Worm (Caenorhabditis elegans) whole organism, young adult: ENCODE data around the gene gln-1.

Experiments used
- B0035.1 ChIP-seq: sonication (generic microtip); optimal IDR thresholded peaks from 2 replicates; lab custom pipeline; 2016; ENCODE audit warnings: missing genetic modification characterization, mild to moderate bottlenecking, missing compliant biosample characterization, missing genotype, missing genetic modification reagents
- B0261.1 ChIP-seq: sonication (generic microtip); optimal IDR thresholded peaks from 2 replicates; lab custom pipeline; 2016; ENCODE audit warnings: mild to moderate bottlenecking, missing genetic modification characterization, moderate library complexity, missing compliant biosample characterization
- B0336.3 ChIP-seq: fragments of 200-800 bp; sonication (Bioruptor generic); IDR thresholded peaks from 2 replicates; pipeline ENCODE4 v1.3.6; 2022; ENCODE audit warnings: missing genetic modification characterization, missing compliant biosample characterization
- C17E4.6 ChIP-seq: fragments of 200-800 bp; sonication (Bioruptor generic); IDR thresholded peaks from 2 replicates; pipeline ENCODE4 v1.3.6; 2022; ENCODE audit warnings: missing genetic modification reagents, missing genetic modification characterization, missing compliant biosample characterization
- D2030.7 ChIP-seq: fragments of 200-800 bp; sonication (Bioruptor generic); IDR thresholded peaks from 2 replicates; pipeline ENCODE4 v1.3.6; 2022; ENCODE audit warnings: missing genetic modification reagents, missing genetic modification characterization, missing compliant biosample characterization
- F33H1.4 ChIP-seq: fragments of 200-800 bp; sonication (Bioruptor generic); IDR thresholded peaks from 2 replicates; pipeline ENCODE4 v1.3.6; 2022; ENCODE audit warnings: missing genetic modification reagents, missing genetic modification characterization, missing compliant biosample characterization
- F37B4.10 ChIP-seq: fragments of 200-800 bp; sonication (Bioruptor generic); IDR thresholded peaks from 2 replicates; pipeline ENCODE4 v1.3.6; 2022; ENCODE audit warnings: missing genetic modification characterization, missing compliant biosample characterization
- F39B2.1 ChIP-seq: fragments of 200-800 bp; sonication (Bioruptor generic); IDR thresholded peaks from 2 replicates; pipeline ENCODE4 v1.3.6; 2022; ENCODE audit warnings: missing genetic modification reagents, missing genetic modification characterization, missing compliant biosample characterization
- F57C9.4 ChIP-seq: sonication (generic microtip); optimal IDR thresholded peaks from 2 replicates; lab custom pipeline; 2017; ENCODE audit warnings: mild to moderate bottlenecking, missing genetic modification characterization, missing compliant biosample characterization
- K12H6.12 ChIP-seq: fragments of 200-800 bp; sonication (Bioruptor generic); optimal IDR thresholded peaks from 2 replicates; lab custom pipeline; 2018; ENCODE audit warnings: mild to moderate bottlenecking, missing genetic modification characterization, missing compliant biosample characterization
- Y56A3A.18 ChIP-seq: fragments of 200-800 bp; sonication (Bioruptor generic); IDR thresholded peaks from 2 replicates; pipeline ENCODE4 v1.3.6; 2022; ENCODE audit warnings: missing genetic modification reagents, missing genetic modification characterization, missing compliant biosample characterization
- Y79H2A.3 ChIP-seq: fragments of 200-800 bp; sonication (Bioruptor generic); conservative IDR thresholded peaks from 2 replicates; pipeline ENCODE4 v1.3.6; 2022; ENCODE audit warnings: missing genetic modification reagents, missing genetic modification characterization, missing compliant biosample characterization
- Y95B8A.8 ChIP-seq: fragments of 200-800 bp; sonication (Bioruptor generic); IDR thresholded peaks from 2 replicates; pipeline ENCODE4 v1.3.6; 2022; ENCODE audit warnings: missing genetic modification reagents, missing genetic modification characterization, missing compliant biosample characterization
- ZK185.1 ChIP-seq: sonication (generic microtip); optimal IDR thresholded peaks from 2 replicates; lab custom pipeline; 2016; ENCODE audit warnings: mild to moderate bottlenecking, missing genetic modification characterization, missing compliant biosample characterization; ENCODE audit not compliant: poor library complexity, severe bottlenecking
- akir-1 ChIP-seq: fragments of 200-800 bp; sonication (Bioruptor generic); optimal IDR thresholded peaks from 2 replicates; lab custom pipeline; 2018; ENCODE audit warnings: mild to moderate bottlenecking, missing genetic modification characterization, moderate library complexity, missing compliant biosample characterization
- atf-7 ChIP-seq: sonication (generic microtip); optimal IDR thresholded peaks from 2 replicates; lab custom pipeline; 2017; ENCODE audit warnings: mild to moderate bottlenecking, missing genetic modification characterization, missing compliant biosample characterization
- athp-1 ChIP-seq: sonication (generic microtip); optimal IDR thresholded peaks from 2 replicates; lab custom pipeline; 2017; ENCODE audit warnings: mild to moderate bottlenecking, missing genetic modification characterization, missing compliant biosample characterization
- cebp-2 ChIP-seq: fragments of 200-800 bp; sonication (Bioruptor generic); IDR thresholded peaks from 2 replicates; pipeline ENCODE4 v1.3.6; 2022; ENCODE audit warnings: missing genetic modification characterization, missing compliant biosample characterization
- ceh-40 ChIP-seq: fragments of 200-800 bp; sonication (Bioruptor generic); IDR thresholded peaks from 2 replicates; pipeline ENCODE4 v1.3.6; 2022; ENCODE audit warnings: missing genetic modification characterization, missing compliant biosample characterization
- ceh-58 ChIP-seq: fragments of 200-800 bp; sonication (Bioruptor generic); IDR thresholded peaks from 2 replicates; pipeline ENCODE4 v1.3.6; 2022; ENCODE audit warnings: missing genetic modification characterization, missing compliant biosample characterization
- ceh-79 ChIP-seq: sonication (generic microtip); optimal IDR thresholded peaks from 2 replicates; lab custom pipeline; 2017; ENCODE audit warnings: mild to moderate bottlenecking, missing genetic modification characterization, missing compliant biosample characterization
- chd-7 ChIP-seq: sonication (generic microtip); optimal IDR thresholded peaks from 2 replicates; lab custom pipeline; 2016; ENCODE audit warnings: mild to moderate bottlenecking, missing genetic modification characterization, moderate library complexity, missing compliant biosample characterization
- die-1 ChIP-seq: sonication (generic microtip); optimal IDR thresholded peaks from 2 replicates; lab custom pipeline; 2016; ENCODE audit warnings: missing genotype, mild to moderate bottlenecking, missing genetic modification characterization, missing compliant biosample characterization
- dox-1 ChIP-seq: fragments of 200-800 bp; sonication (Bioruptor generic); IDR thresholded peaks from 2 replicates; pipeline ENCODE4 v1.3.6; 2022; ENCODE audit warnings: missing genetic modification reagents, missing genetic modification characterization, missing compliant biosample characterization
- dpl-1 ChIP-seq: fragments of 150-350 bp; optimal IDR thresholded peaks from 2 replicates; lab custom pipeline; 2014; ENCODE audit warnings: missing biosample characterization, missing genetic modification reagents, missing genetic modification characterization
- egl-18 ChIP-seq: fragments of 200-800 bp; sonication (Bioruptor generic); IDR thresholded peaks from 2 replicates; pipeline ENCODE4 v1.3.6; 2022; ENCODE audit warnings: missing genetic modification reagents, missing genetic modification characterization, missing compliant biosample characterization
- ekl-4 ChIP-seq: fragments of 200-800 bp; sonication (Bioruptor generic); IDR thresholded peaks from 2 replicates; pipeline ENCODE4 v1.3.6; 2022; ENCODE audit warnings: missing genetic modification reagents, missing genetic modification characterization, missing compliant biosample characterization
- hlh-12 ChIP-seq: sonication (generic microtip); optimal IDR thresholded peaks from 2 replicates; lab custom pipeline; 2016; ENCODE audit warnings: missing genetic modification characterization, missing compliant biosample characterization
- hrde-1 ChIP-seq: sonication (generic microtip); optimal IDR thresholded peaks from 2 replicates; lab custom pipeline; 2016; ENCODE audit warnings: missing genetic modification characterization, mild to moderate bottlenecking, missing compliant biosample characterization, moderate library complexity, missing genotype, missing genetic modification reagents, borderline replicate concordance
- hsf-1 ChIP-seq: fragments of 200-800 bp; sonication (Bioruptor generic); IDR thresholded peaks from 2 replicates; pipeline ENCODE4 v1.3.6; 2022; ENCODE audit warnings: missing genetic modification reagents, missing genetic modification characterization, missing compliant biosample characterization
- lin-35 ChIP-seq, 3 experiments: fragments of 150-350 bp in 2 of 3; sonication (generic microtip) in 1 of 3; optimal IDR thresholded peaks; 2 replicates each; lab custom pipeline; 2014 to 2018; ENCODE audit warnings: missing biosample characterization in 3 of 3, missing genetic modification characterization in 3 of 3, missing genetic modification reagents in 3 of 3
- lsl-1 ChIP-seq: fragments of 200-800 bp; sonication (Bioruptor generic); optimal IDR thresholded peaks from 2 replicates; lab custom pipeline; 2018; ENCODE audit warnings: mild to moderate bottlenecking, missing genetic modification characterization, moderate library complexity, missing compliant biosample characterization
- madf-10 ChIP-seq: sonication (generic microtip); optimal IDR thresholded peaks from 2 replicates; lab custom pipeline; 2016; ENCODE audit warnings: mild to moderate bottlenecking, missing genetic modification characterization, missing compliant biosample characterization
- madf-6 ChIP-seq: fragments of 200-800 bp; sonication (Bioruptor generic); IDR thresholded peaks from 2 replicates; pipeline ENCODE4 v1.3.6; 2022; ENCODE audit warnings: missing genetic modification reagents, missing genetic modification characterization, missing compliant biosample characterization
- mcd-1 ChIP-seq: fragments of 200-800 bp; sonication (Bioruptor generic); IDR thresholded peaks from 2 replicates; pipeline ENCODE4 v1.3.6; 2022; ENCODE audit warnings: missing genetic modification reagents, missing genetic modification characterization, missing compliant biosample characterization
- mes-4 ChIP-seq: sonication (generic microtip); optimal IDR thresholded peaks from 2 replicates; lab custom pipeline; 2016; ENCODE audit warnings: missing genotype, missing genetic modification characterization, missing compliant biosample characterization
- nhr-179 ChIP-seq: sonication (generic microtip); optimal IDR thresholded peaks from 2 replicates; lab custom pipeline; 2016; ENCODE audit warnings: mild to moderate bottlenecking, missing genetic modification characterization, missing compliant biosample characterization
- nhr-80 ChIP-seq: sonication (generic microtip); optimal IDR thresholded peaks from 2 replicates; lab custom pipeline; 2016; ENCODE audit warnings: missing genetic modification characterization, missing compliant biosample characterization
- pbrm-1 ChIP-seq: fragments of 200-800 bp; sonication (Bioruptor generic); IDR thresholded peaks from 2 replicates; pipeline ENCODE4 v1.3.6; 2022; ENCODE audit warnings: missing genetic modification reagents, missing genetic modification characterization, missing compliant biosample characterization
- pha-4 ChIP-seq: fragments of 150-350 bp; sonication (generic microtip); optimal IDR thresholded peaks from 2 replicates; lab custom pipeline; 2014; ENCODE audit warnings: missing biosample characterization, missing genetic modification reagents, missing genetic modification characterization
- rec-8 ChIP-seq, 2 experiments: sonication (generic microtip); optimal IDR thresholded peaks; 2 replicates each; lab custom pipeline; 2016; ENCODE audit warnings: mild to moderate bottlenecking in 2 of 2, missing genetic modification characterization in 2 of 2, missing genetic modification reagents in 2 of 2, missing genotype in 2 of 2, missing biosample characterization in 1 of 2, missing compliant biosample characterization in 1 of 2, moderate library complexity in 1 of 2
- repo-1 ChIP-seq: sonication (generic microtip); optimal IDR thresholded peaks from 2 replicates; lab custom pipeline; 2017; ENCODE audit warnings: mild to moderate bottlenecking, missing genetic modification characterization, missing compliant biosample characterization
- sea-2 ChIP-seq: fragments of 200-800 bp; sonication (Bioruptor generic); IDR thresholded peaks from 2 replicates; pipeline ENCODE4 v1.3.6; 2022; ENCODE audit warnings: missing genetic modification characterization, missing compliant biosample characterization
- sptf-2 ChIP-seq: fragments of 200-800 bp; sonication (Bioruptor generic); optimal IDR thresholded peaks from 2 replicates; lab custom pipeline; 2018; ENCODE audit warnings: mild to moderate bottlenecking, missing genetic modification characterization, missing compliant biosample characterization
- unc-130 ChIP-seq: sonication (generic microtip); optimal IDR thresholded peaks from 2 replicates; lab custom pipeline; 2016; ENCODE audit warnings: missing genetic modification reagents, missing genetic modification characterization, missing compliant biosample characterization
- zim-3 ChIP-seq: sonication (generic microtip); optimal IDR thresholded peaks from 2 replicates; lab custom pipeline; 2017; ENCODE audit warnings: mild to moderate bottlenecking, missing genetic modification characterization, moderate library complexity, missing compliant biosample characterization
- ztf-22 ChIP-seq: fragments of 200-800 bp; sonication (Bioruptor generic); optimal IDR thresholded peaks from 2 replicates; lab custom pipeline; 2018; ENCODE audit warnings: mild to moderate bottlenecking, missing genetic modification characterization, moderate library complexity, missing compliant biosample characterization
- ztf-26 ChIP-seq: sonication (generic microtip); optimal IDR thresholded peaks from 2 replicates; lab custom pipeline; 2017; ENCODE audit warnings: missing genetic modification characterization, missing compliant biosample characterization
- ztf-3 ChIP-seq: fragments of 200-800 bp; sonication (Bioruptor generic); optimal IDR thresholded peaks from 2 replicates; lab custom pipeline; 2018; ENCODE audit warnings: mild to moderate bottlenecking, missing genetic modification characterization, missing compliant biosample characterization

The gln-1 gene

ce11 chrX:6091967-6092366 lies 33.9 kb downstream of the gln-1 start, which contains the start of gene hsp-3 (continued):
- peak; percentile 98 for TF ChIP-seq pbrm-1 (GFP tag; lab: Robert Waterston, UW)
- peak; percentile 13; the same call in 1 of the 2 replicates for TF ChIP-seq F33H1.4 (GFP tag; lab: Robert Waterston, UW)
- TF ChIP-seq sea-2 (GFP tag; lab: Robert Waterston, UW): peak; percentile 84; the same call in 1 of the 2 replicates
- no peak for TF ChIP-seq dpl-1
- TF ChIP-seq K12H6.12 (tag; lab: Kevin White, UChicago): peak; percentile 98
- TF ChIP-seq zim-3 (tag; lab: Kevin White, UChicago): peak; percentile 83
- peak; percentile 13 for TF ChIP-seq lsl-1 (GFP tag; lab: Kevin White, UChicago)
- TF ChIP-seq hrde-1: peak; percentile 1
- peak; percentile 80 for TF ChIP-seq Y56A3A.18
- peak; percentile 70; the same call in 1 of the 2 replicates for TF ChIP-seq C17E4.6 (GFP tag; lab: Robert Waterston, UW)
- TF ChIP-seq ZK185.1 (tag; lab: Kevin White, UChicago): peak; percentile 49
- TF ChIP-seq ekl-4 (GFP tag; lab: Robert Waterston, UW): peak; percentile 95
- peak; percentile 78 for TF ChIP-seq pha-4 (tag; lab: Kevin White, UChicago)
- TF ChIP-seq egl-18: peak; percentile 82; the same call in 1 of the 2 replicates
- no peak for TF ChIP-seq hlh-12 (tag; lab: Kevin White, UChicago)
- peak; percentile 85; the same call in 1 of the 2 replicates for TF ChIP-seq Y95B8A.8 (GFP tag; lab: Robert Waterston, UW)
- TF ChIP-seq B0336.3 (GFP tag; lab: Robert Waterston, UW): peak; percentile 98
- peak; percentile 98 for TF ChIP-seq dox-1 (GFP tag; lab: Robert Waterston, UW)
- peak; percentile 73 for TF ChIP-seq akir-1 (GFP tag; lab: Kevin White, UChicago)
- peak; percentile 93 for TF ChIP-seq madf-10 (tag; lab: Kevin White, UChicago)
- peak; percentile 76 for TF ChIP-seq athp-1 (tag; lab: Kevin White, UChicago)
- TF ChIP-seq nhr-179 (tag; lab: Kevin White, UChicago): peak; percentile 59
- peak; percentile 88 for TF ChIP-seq repo-1
- no peak for TF ChIP-seq cebp-2 (GFP tag; lab: Robert Waterston, UW)
- TF ChIP-seq lin-35 (GFP tag; optimal IDR thresholded peaks at IDR 0.05; lab: Kevin White, UChicago): peak in 1 of 3 experiments; percentile 86
- TF ChIP-seq chd-7 (tag; lab: Kevin White, UChicago): peak; percentile 96
- peak; percentile 93; the same call in 1 of the 2 replicates for TF ChIP-seq F37B4.10 (GFP tag; lab: Robert Waterston, UW)
- 0 out of 2 replicates have a peak, but pooled peaks have one; percentile 31 for TF ChIP-seq D2030.7 (GFP tag; lab: Robert Waterston, UW)
- TF ChIP-seq ceh-40: 0 out of 2 replicates have a peak, but pooled peaks have one; percentile 50
- no peak for TF ChIP-seq hsf-1 (GFP tag; lab: Robert Waterston, UW)
- TF ChIP-seq ceh-79: peak; percentile 5
- peak; percentile 92 for TF ChIP-seq mcd-1 (GFP tag; lab: Robert Waterston, UW)
- TF ChIP-seq ztf-22 (GFP tag; lab: Kevin White, UChicago): peak; percentile 93
- peak; percentile 11 for TF ChIP-seq F57C9.4 (tag; lab: Kevin White, UChicago)
- TF ChIP-seq sptf-2 (GFP tag; lab: Kevin White, UChicago): peak; percentile 51
- peak; percentile 100 for TF ChIP-seq nhr-80 (tag; lab: Kevin White, UChicago)
- no peak for TF ChIP-seq unc-130 (GFP tag; lab: Kevin White, UChicago)
- no peak for TF ChIP-seq Y79H2A.3 (GFP tag; lab: Robert Waterston, UW)
- no peak for TF ChIP-seq madf-6 (GFP tag; lab: Robert Waterston, UW)
- TF ChIP-seq F39B2.1 (GFP tag; lab: Robert Waterston, UW): 0 out of 2 replicates have a peak, but pooled peaks have one; percentile 42
- peak; percentile 95 for TF ChIP-seq ztf-26 (tag; lab: Kevin White, UChicago)
- TF ChIP-seq ceh-58: no peak
- TF ChIP-seq B0261.1: peak; percentile 33
- TF ChIP-seq die-1: peak; percentile 65
- TF ChIP-seq B0035.1 (tag; lab: Kevin White, UChicago): peak; percentile 78
- TF ChIP-seq atf-7: peak; percentile 96
- TF ChIP-seq rec-8 (tag; optimal IDR thresholded peaks at IDR 0.05; lab: Kevin White, UChicago): peak in 1 of 2 experiments; percentile 10
- TF ChIP-seq mes-4 (tag; lab: Kevin White, UChicago): no peak
- peak; percentile 85 for TF ChIP-seq ztf-3
